Worm (Caenorhabditis elegans) whole organism, L4/young adult: ENCODE measurements around the gene F23A7.1.

Experiments used
- W03F9.2 ChIP-seq: fragments of 150-350 bp; optimal IDR thresholded peaks from 2 replicates; lab custom pipeline; 2014; ENCODE audit warnings: missing biosample characterization, missing genetic modification characterization
- dao-5 ChIP-seq: sonication (generic microtip); optimal IDR thresholded peaks from 2 replicates; lab custom pipeline; 2016; ENCODE audit warnings: missing genotype, missing genetic modification characterization, moderate library complexity, missing compliant biosample characterization
- him-1 ChIP-seq: sonication (generic microtip); optimal IDR thresholded peaks from 2 replicates; lab custom pipeline; 2016; ENCODE audit warnings: missing genotype, missing genetic modification reagents, missing genetic modification characterization, missing compliant biosample characterization

DNA sequence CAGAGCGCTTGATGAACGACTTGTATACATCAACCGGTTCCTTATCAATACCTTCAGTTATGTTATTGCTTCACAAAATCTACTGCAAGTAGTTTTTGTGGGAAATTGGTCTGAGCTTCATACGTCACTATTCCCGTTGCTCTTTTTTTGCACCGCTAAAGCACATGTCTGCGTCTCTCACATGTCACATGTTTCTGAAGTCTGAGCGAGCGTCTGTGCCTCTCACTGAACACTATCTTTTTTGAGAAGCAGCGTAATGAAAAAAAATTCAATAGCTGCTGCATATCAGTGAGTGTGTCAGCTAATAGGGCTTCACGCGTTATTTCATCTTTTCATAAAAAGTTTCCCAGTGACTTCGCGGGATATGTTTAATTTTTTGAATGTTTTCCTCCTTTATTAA lies 1.1 kb downstream of the F23A7.1 start:
- TF ChIP-seq W03F9.2 (tag; lab: Kevin White, UChicago) (no peak), him-1 (tag; lab: Kevin White, UChicago) (no peak), dao-5 (tag; lab: Kevin White, UChicago) (no peak)
